Fruit fly (Drosophila melanogaster) Kc167 (cell line): Measurements from ENCODE around the gene CG13384.

Experiments
- Myc ChIP-seq: fragments of >200 bp; optimal IDR thresholded peaks from 2 replicates; lab custom pipeline; 2017; ENCODE audit warnings: missing external identifiers
- Sin3A ChIP-seq: fragments of >200 bp; optimal IDR thresholded peaks from 2 replicates; lab custom pipeline; 2018; ENCODE audit warnings: missing external identifiers
- h ChIP-seq: fragments of >200 bp; optimal IDR thresholded peaks from 3 replicates; lab custom pipeline; 2018; ENCODE audit warnings: missing external identifiers
- psq ChIP-seq: fragments of >200 bp; optimal IDR thresholded peaks from 2 replicates; lab custom pipeline; 2017; ENCODE audit warnings: missing external identifiers
- ttk ChIP-seq: sonication (Bioruptor generic); optimal IDR thresholded peaks from 2 replicates; lab custom pipeline; 2017; ENCODE audit warnings: missing external identifiers

DNA sequence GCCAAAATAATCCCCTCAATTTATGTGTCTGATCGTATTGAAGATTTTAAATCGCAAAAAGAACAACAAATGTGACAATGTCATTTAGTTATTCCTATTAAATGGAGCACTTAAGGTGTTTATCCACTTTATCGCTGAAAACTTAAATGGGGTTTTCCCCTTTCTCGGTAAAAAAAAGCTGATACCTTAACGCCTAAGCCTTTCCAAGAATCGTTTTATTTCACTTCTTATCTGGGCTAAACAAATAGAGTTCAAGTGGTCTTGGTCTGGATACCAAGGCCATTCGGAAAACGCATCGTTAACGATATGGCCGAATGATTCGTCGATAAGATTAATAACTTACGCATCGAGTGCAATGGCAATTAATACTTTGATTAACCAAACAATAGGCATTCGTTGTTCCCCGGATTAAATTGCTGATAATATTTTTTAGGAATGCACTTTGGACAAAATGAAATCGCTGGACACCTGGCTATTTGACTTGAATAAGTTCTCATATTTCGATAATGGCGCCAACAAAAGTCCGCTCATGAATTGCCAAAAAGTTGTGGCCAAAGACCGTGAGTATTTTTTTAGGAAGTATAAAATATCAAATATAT is 44.4 kb upstream of the CG13384 start:
- TF ChIP-seq h (lab: Kevin White, UChicago) (no peak), ttk (lab: Kevin White, UChicago) (no peak), Myc (lab: Kevin White, UChicago) (no peak), Sin3A (lab: Kevin White, UChicago) (no peak), psq (no peak)
